Fruit fly (Drosophila melanogaster): ENCODE measurements around the gene sls.

- TF ChIP-seq psq (optimal IDR thresholded peaks at IDR 0.05) (no peak), h (optimal IDR thresholded peaks at IDR 0.05) (no peak), ttk (optimal IDR thresholded peaks at IDR 0.05) (no peak), Sin3A (optimal IDR thresholded peaks at IDR 0.05) (no peak), Myc (optimal IDR thresholded peaks at IDR 0.05) (no peak), insv (optimal IDR thresholded peaks at IDR 0.05) (no peak)
Observed at dm6 chr3L:2026691-2027090, 88.7 kb downstream of the sls start, which contains the start of gene Grl62c.

Data from Kc167 (cell line).